Worm (Caenorhabditis elegans) whole organism, late embryonic: ENCODE data around the gene srt-55.

ENCODE experiments used
- C08G9.2 ChIP-seq: sonication (generic microtip); optimal IDR thresholded peaks from 2 replicates; lab custom pipeline; 2016; ENCODE audit warnings: mild to moderate bottlenecking, missing genetic modification characterization, moderate library complexity, missing compliant biosample characterization
- F13H6.1 ChIP-seq: sonication (generic microtip); optimal IDR thresholded peaks from 2 replicates; lab custom pipeline; 2016; ENCODE audit warnings: missing genetic modification characterization, missing compliant biosample characterization
- K02D7.2 ChIP-seq: sonication (generic microtip); optimal IDR thresholded peaks from 2 replicates; lab custom pipeline; 2017; ENCODE audit warnings: mild to moderate bottlenecking, missing genetic modification characterization, missing compliant biosample characterization
- ama-1 ChIP-seq: fragments of 150-350 bp; optimal IDR thresholded peaks from 2 replicates; lab custom pipeline; 2014
- ceh-18 ChIP-seq: sonication (generic microtip); optimal IDR thresholded peaks from 2 replicates; lab custom pipeline; 2016; ENCODE audit warnings: missing genetic modification characterization, missing compliant biosample characterization
- ceh-19 ChIP-seq: fragments of 200-800 bp; sonication (Bioruptor generic); optimal IDR thresholded peaks from 2 replicates; lab custom pipeline; 2018; ENCODE audit warnings: mild to moderate bottlenecking, missing genetic modification characterization, missing compliant biosample characterization
- ceh-24 ChIP-seq: sonication (generic microtip); optimal IDR thresholded peaks from 2 replicates; lab custom pipeline; 2016; ENCODE audit warnings: mild to moderate bottlenecking, missing genetic modification characterization, missing compliant biosample characterization
- ceh-30 ChIP-seq: fragments of 150-350 bp; optimal IDR thresholded peaks from 2 replicates; lab custom pipeline; 2014; ENCODE audit warnings: missing biosample characterization, missing genetic modification characterization
- ceh-31 ChIP-seq: sonication (generic microtip); optimal IDR thresholded peaks from 2 replicates; lab custom pipeline; 2016; ENCODE audit warnings: missing genetic modification characterization, missing compliant biosample characterization
- ceh-34 ChIP-seq: sonication (generic microtip); optimal IDR thresholded peaks from 2 replicates; lab custom pipeline; 2016; ENCODE audit warnings: mild to moderate bottlenecking, missing genetic modification characterization, missing compliant biosample characterization
- ceh-45 ChIP-seq: fragments of 200-800 bp; sonication (Bioruptor generic); IDR thresholded peaks from 2 replicates; pipeline ENCODE4 v1.3.6; 2022; ENCODE audit warnings: missing genetic modification reagents, missing genetic modification characterization, missing compliant biosample characterization
- ceh-48 ChIP-seq: sonication (generic microtip); optimal IDR thresholded peaks from 2 replicates; lab custom pipeline; 2016; ENCODE audit warnings: missing genetic modification characterization, inconsistent platforms, missing compliant biosample characterization
- ceh-6 ChIP-seq: fragments of 200-800 bp; sonication (Bioruptor generic); optimal IDR thresholded peaks from 2 replicates; lab custom pipeline; 2018; ENCODE audit warnings: mild to moderate bottlenecking, missing genetic modification characterization, missing compliant biosample characterization
- dve-1 ChIP-seq: sonication (generic microtip); optimal IDR thresholded peaks from 2 replicates; lab custom pipeline; 2017; ENCODE audit warnings: antibody characterized with exemption, mild to moderate bottlenecking, missing genetic modification characterization, missing compliant biosample characterization
- elt-4 ChIP-seq: sonication (generic microtip); optimal IDR thresholded peaks from 2 replicates; lab custom pipeline; 2016; ENCODE audit warnings: missing genetic modification characterization, missing compliant biosample characterization
- fax-1 ChIP-seq: sonication (generic microtip); optimal IDR thresholded peaks from 2 replicates; lab custom pipeline; 2016; ENCODE audit warnings: missing genotype, missing genetic modification characterization, missing compliant biosample characterization
- fkh-6 ChIP-seq: sonication (generic microtip); optimal IDR thresholded peaks from 2 replicates; lab custom pipeline; 2016; ENCODE audit warnings: missing genetic modification characterization, missing compliant biosample characterization
- gmeb-2 ChIP-seq: sonication (generic microtip); optimal IDR thresholded peaks from 2 replicates; lab custom pipeline; 2016; ENCODE audit warnings: missing genetic modification characterization, inconsistent platforms, missing compliant biosample characterization
- hlh-13 ChIP-seq: fragments of 200-800 bp; sonication (Bioruptor generic); optimal IDR thresholded peaks from 2 replicates; lab custom pipeline; 2018; ENCODE audit warnings: mild to moderate bottlenecking, missing genetic modification characterization, missing compliant biosample characterization
- hlh-30 ChIP-seq: sonication (generic microtip); optimal IDR thresholded peaks from 2 replicates; lab custom pipeline; 2017; ENCODE audit warnings: antibody characterized with exemption, missing genetic modification characterization, missing compliant biosample characterization; ENCODE audit not compliant: insufficient read depth
- hlh-8 ChIP-seq: sonication (generic microtip); optimal IDR thresholded peaks from 2 replicates; lab custom pipeline; 2016; ENCODE audit warnings: missing genotype, missing genetic modification characterization, missing compliant biosample characterization
- lim-6 ChIP-seq: sonication (generic microtip); optimal IDR thresholded peaks from 2 replicates; lab custom pipeline; 2016; ENCODE audit warnings: missing genetic modification characterization, missing compliant biosample characterization
- lin-11 ChIP-seq: fragments of 200-800 bp; sonication (Bioruptor generic); optimal IDR thresholded peaks from 2 replicates; lab custom pipeline; 2018; ENCODE audit warnings: mild to moderate bottlenecking, missing genetic modification characterization, missing compliant biosample characterization
- madf-2 ChIP-seq: sonication (generic microtip); optimal IDR thresholded peaks from 2 replicates; lab custom pipeline; 2017; ENCODE audit warnings: missing genetic modification characterization, missing compliant biosample characterization
- mec-3 ChIP-seq: sonication (generic microtip); optimal IDR thresholded peaks from 2 replicates; lab custom pipeline; 2016; ENCODE audit warnings: borderline replicate concordance, missing genetic modification characterization, missing compliant biosample characterization
- nhr-232 ChIP-seq: sonication (generic microtip); optimal IDR thresholded peaks from 2 replicates; lab custom pipeline; 2016; ENCODE audit warnings: missing genetic modification characterization, missing compliant biosample characterization
- npax-4 ChIP-seq: sonication (generic microtip); optimal IDR thresholded peaks from 2 replicates; lab custom pipeline; 2016; ENCODE audit warnings: missing genetic modification characterization, missing compliant biosample characterization
- pha-4 ChIP-seq: fragments of 150-350 bp; optimal IDR thresholded peaks from 2 replicates; lab custom pipeline; 2018; ENCODE audit warnings: missing biosample characterization, missing genetic modification reagents, missing genetic modification characterization
- pqm-1 ChIP-seq: sonication (generic microtip); optimal IDR thresholded peaks from 2 replicates; lab custom pipeline; 2016; ENCODE audit warnings: missing genetic modification characterization, missing compliant biosample characterization
- pros-1 ChIP-seq: fragments of 150-350 bp; optimal IDR thresholded peaks from 2 replicates; lab custom pipeline; 2014; ENCODE audit warnings: missing biosample characterization, missing genetic modification reagents, missing genetic modification characterization
- ref-2 ChIP-seq: sonication (generic microtip); optimal IDR thresholded peaks from 2 replicates; lab custom pipeline; 2016; ENCODE audit warnings: missing genetic modification characterization, missing compliant biosample characterization
- rnt-1 ChIP-seq: sonication (generic microtip); optimal IDR thresholded peaks from 2 replicates; lab custom pipeline; 2016; ENCODE audit warnings: missing genetic modification characterization, missing compliant biosample characterization
- sdc-2 ChIP-seq: sonication (generic microtip); optimal IDR thresholded peaks from 2 replicates; lab custom pipeline; 2016; ENCODE audit warnings: missing genotype, missing genetic modification characterization, missing compliant biosample characterization
- sox-4 ChIP-seq: sonication (generic microtip); optimal IDR thresholded peaks from 2 replicates; lab custom pipeline; 2017; ENCODE audit warnings: mild to moderate bottlenecking, missing genetic modification characterization, inconsistent platforms, missing compliant biosample characterization
- ttx-3 ChIP-seq: sonication (generic microtip); optimal IDR thresholded peaks from 2 replicates; lab custom pipeline; 2016; ENCODE audit warnings: missing genetic modification reagents, missing genetic modification characterization, missing compliant biosample characterization
- unc-3 ChIP-seq, 2 experiments: fragments of 200-800 bp in 1 of 2; sonication (Bioruptor generic) in 1 of 2; sonication (generic microtip) in 1 of 2; conservative IDR thresholded peaks in 1 of 2; optimal IDR thresholded peaks in 1 of 2; 2 replicates each; pipeline versions ENCODE4 v1.3.6 to Lab custom; 2016 to 2022; ENCODE audit warnings: missing compliant biosample characterization in 2 of 2, missing genetic modification characterization in 2 of 2, missing genetic modification reagents in 1 of 2
- unc-42 ChIP-seq: sonication (generic microtip); optimal IDR thresholded peaks from 2 replicates; lab custom pipeline; 2016; ENCODE audit warnings: missing genotype, missing genetic modification characterization, missing compliant biosample characterization
- zip-5 ChIP-seq: sonication (generic microtip); optimal IDR thresholded peaks from 2 replicates; lab custom pipeline; 2016; ENCODE audit warnings: missing genetic modification characterization, missing compliant biosample characterization
- ztf-16 ChIP-seq: sonication (generic microtip); optimal IDR thresholded peaks from 2 replicates; lab custom pipeline; 2017; ENCODE audit warnings: missing genetic modification characterization, missing compliant biosample characterization

Gene srt-55

ce11 chrIII:10151719-10152118 is 45.4 kb upstream of the srt-55 start:
- TF ChIP-seq sdc-2 (tag; lab: Kevin White, UChicago) (no peak), hlh-30 (no peak), unc-42 (no peak), ceh-30 (tag; lab: Kevin White, UChicago) (no peak), ttx-3 (tag; lab: Kevin White, UChicago) (no peak), npax-4 (tag; lab: Kevin White, UChicago) (no peak), elt-4 (tag; lab: Kevin White, UChicago) (no peak), F13H6.1 (no peak), mec-3 (tag; lab: Kevin White, UChicago) (no peak), ceh-45 (GFP tag; lab: Robert Waterston, UW) (no peak), fax-1 (tag; lab: Kevin White, UChicago) (no peak), sox-4 (tag; lab: Kevin White, UChicago) (no peak), hlh-13 (no peak), pha-4 (tag; lab: Kevin White, UChicago) (no peak), dve-1 (no peak), ceh-19 (GFP tag; lab: Kevin White, UChicago) (no peak), nhr-232 (tag; lab: Kevin White, UChicago) (no peak), ztf-16 (tag; lab: Kevin White, UChicago) (no peak), lin-11 (tag; lab: Kevin White, UChicago) (no peak), ceh-18 (tag; lab: Kevin White, UChicago) (no peak)
- TF ChIP-seq, all 69 proteins: peak for 0

- TF ChIP-seq fkh-6 (tag; lab: Kevin White, UChicago) (no peak), ceh-24 (no peak), lim-6 (no peak), pqm-1 (tag; lab: Kevin White, UChicago) (no peak), ref-2 (tag; lab: Kevin White, UChicago) (no peak), gmeb-2 (tag; lab: Kevin White, UChicago) (no peak), ceh-6 (no peak), K02D7.2 (tag; lab: Kevin White, UChicago) (no peak), sdc-2 (tag; lab: Kevin White, UChicago) (no peak), ztf-16 (tag; lab: Kevin White, UChicago) (no peak), unc-42 (no peak), rnt-1 (tag; lab: Kevin White, UChicago) (no peak), ceh-30 (tag; lab: Kevin White, UChicago) (no peak), ceh-34 (no peak), ceh-19 (GFP tag; lab: Kevin White, UChicago) (no peak), pros-1 (no peak), unc-3 (GFP tag; conservative IDR thresholded peaks at IDR 0.05; lab: Robert Waterston, UW) (no peak), unc-3 (tag; optimal IDR thresholded peaks at IDR 0.05; lab: Kevin White, UChicago) (no peak)
Observed at ce11 chrIII:10150710-10151109, 44.4 kb upstream of the srt-55 start.

DNA sequence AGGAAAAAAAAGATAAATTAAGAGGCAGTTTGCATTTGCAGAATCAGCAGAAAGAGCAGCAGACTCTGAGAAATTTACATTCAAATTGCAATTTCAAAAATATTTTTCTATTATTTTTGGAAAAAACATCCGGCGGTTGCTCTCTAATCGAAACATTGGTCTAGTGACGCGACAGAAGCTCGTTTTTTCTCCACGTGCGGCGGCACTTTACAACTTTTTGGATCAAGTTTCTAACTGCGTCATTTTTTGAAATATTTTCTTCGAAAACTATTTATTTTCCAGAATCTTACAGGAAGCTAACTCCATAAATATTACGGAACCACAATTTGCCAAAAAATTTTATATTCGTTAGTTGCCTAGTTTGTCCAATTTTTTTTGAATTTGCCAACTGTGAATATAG is 43.6 kb upstream of the srt-55 start:
- TF ChIP-seq hlh-8 (tag; lab: Kevin White, UChicago) = no peak
- TF ChIP-seq ceh-19 (GFP tag; lab: Kevin White, UChicago) = no peak
- no peak for TF ChIP-seq ttx-3 (tag; lab: Kevin White, UChicago)
- TF ChIP-seq dve-1 = no peak
- no peak for TF ChIP-seq rnt-1 (tag; lab: Kevin White, UChicago)
- no peak for TF ChIP-seq C08G9.2
- TF ChIP-seq ceh-31 (tag; lab: Kevin White, UChicago) = no peak
- no peak for TF ChIP-seq sdc-2 (tag; lab: Kevin White, UChicago)
- no peak for TF ChIP-seq madf-2 (tag; lab: Kevin White, UChicago)
- no peak for TF ChIP-seq ama-1 (lab: Kevin White, UChicago)
- TF ChIP-seq ceh-48 = no peak
- TF ChIP-seq zip-5 (tag; lab: Kevin White, UChicago) = no peak
- no peak for TF ChIP-seq unc-3 (GFP tag; conservative IDR thresholded peaks at IDR 0.05; lab: Robert Waterston, UW)
- no peak for TF ChIP-seq unc-3 (tag; optimal IDR thresholded peaks at IDR 0.05; lab: Kevin White, UChicago)
- TF ChIP-seq, all 69 proteins: peak for 0
